Worm (Caenorhabditis elegans) whole organism, L4/young adult: ENCODE data around the gene C45G9.6.

Experiments used
- W03F9.2 ChIP-seq: fragments of 150-350 bp; optimal IDR thresholded peaks from 2 replicates; lab custom pipeline; 2014; ENCODE audit warnings: missing biosample characterization, missing genetic modification characterization
- dao-5 ChIP-seq: sonication (generic microtip); optimal IDR thresholded peaks from 2 replicates; lab custom pipeline; 2016; ENCODE audit warnings: missing genotype, missing genetic modification characterization, moderate library complexity, missing compliant biosample characterization
- him-1 ChIP-seq: sonication (generic microtip); optimal IDR thresholded peaks from 2 replicates; lab custom pipeline; 2016; ENCODE audit warnings: missing genotype, missing genetic modification reagents, missing genetic modification characterization, missing compliant biosample characterization

DNA sequence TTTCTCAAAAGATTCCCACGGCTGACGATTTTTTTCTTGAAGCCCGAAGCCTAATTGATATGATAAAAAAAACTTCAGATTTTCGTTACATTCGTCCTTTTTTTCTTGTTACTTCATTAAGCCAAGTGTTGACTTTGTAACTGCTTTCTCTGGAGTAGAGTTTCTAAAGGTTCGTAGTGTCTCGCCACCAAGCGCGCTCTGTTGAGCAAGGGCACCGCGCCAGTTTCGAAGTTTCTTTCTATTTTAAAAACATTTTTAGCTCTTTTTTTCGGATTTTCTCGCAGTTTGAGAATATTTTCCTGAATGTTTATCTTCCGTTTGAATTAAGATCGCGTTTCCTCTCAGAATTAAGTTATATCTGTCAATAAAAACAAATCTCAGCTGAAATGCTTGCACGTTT lies 40.3 kb downstream of the C45G9.6 start:
- TF ChIP-seq him-1 (tag; lab: Kevin White, UChicago): no peak
- TF ChIP-seq W03F9.2 (tag; lab: Kevin White, UChicago): no peak
- no peak for TF ChIP-seq dao-5 (tag; lab: Kevin White, UChicago)
